Worm (Caenorhabditis elegans): ENCODE results near the gene csp-2.

csp-2 gene

DNA sequence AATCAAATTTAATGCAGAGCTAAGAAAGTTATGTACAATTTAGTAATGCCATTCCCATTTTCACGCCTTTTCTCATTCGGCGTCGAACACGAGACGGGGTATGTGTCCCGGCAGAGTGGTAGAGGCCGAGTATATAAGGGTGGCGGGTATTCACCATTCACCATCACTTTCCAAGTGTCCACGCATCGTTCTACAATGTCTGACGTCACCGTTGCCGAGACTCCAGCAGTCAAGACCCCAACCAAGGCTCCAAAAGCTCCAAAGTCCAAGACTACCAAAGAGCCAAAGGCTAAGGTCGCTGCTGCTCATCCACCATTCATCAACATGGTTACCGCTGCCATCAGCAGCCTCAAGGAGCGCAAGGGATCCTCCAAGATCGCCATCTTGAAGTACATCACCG, 13.5 kb upstream of the csp-2 start, which contains the start of gene hil-2:
Gene hil-2 (plus strand): TSS at position 160 of the 400 bp plus-strand sequence.
- TF ChIP-seq cebp-2 (GFP tag; IDR thresholded peaks at IDR 0.05): no peak
- TF ChIP-seq snpc-4 (GFP tag; optimal IDR thresholded peaks at IDR 0.05): no peak
- TF ChIP-seq snpc-4 (tag; optimal IDR thresholded peaks at IDR 0.05): peak in 2 of 4 experiments; percentile 59 to 60
- TF ChIP-seq repo-1 (tag; optimal IDR thresholded peaks at IDR 0.05): no peak
- TF ChIP-seq nfyb-1 (GFP tag; IDR thresholded peaks at IDR 0.05): no peak
- no peak for TF ChIP-seq snpc-1.3 (tag; optimal IDR thresholded peaks at IDR 0.05; ENCODE audit: insufficient read depth)
- no peak for TF ChIP-seq lin-35 (GFP tag; optimal IDR thresholded peaks at IDR 0.05)
- peak; percentile 97 for TF ChIP-seq F39B2.1 (GFP tag; IDR thresholded peaks at IDR 0.05)
- no peak for TF ChIP-seq ceh-27 (GFP tag; optimal IDR thresholded peaks at IDR 0.05)
- TF ChIP-seq hrde-1 (tag; optimal IDR thresholded peaks at IDR 0.05; ENCODE audit: borderline replicate concordance): no peak

ce11 chrIV:6298253-6298652, 9.3 kb upstream of the csp-2 start, which contains the start of gene srv-27:
TSS of gene srv-27 (minus strand) at chrIV:6298353.
- no peak for TF ChIP-seq ztf-25 (GFP tag; IDR thresholded peaks at IDR 0.05)
- no peak for TF ChIP-seq nhr-90 (tag; optimal IDR thresholded peaks at IDR 0.05)
- TF ChIP-seq die-1 (tag; optimal IDR thresholded peaks at IDR 0.05): no peak
- no peak for TF ChIP-seq zim-3 (tag; optimal IDR thresholded peaks at IDR 0.05)
- TF ChIP-seq egrh-3 (GFP tag; IDR thresholded peaks at IDR 0.05): no peak
- TF ChIP-seq snpc-3.4 (tag; optimal IDR thresholded peaks at IDR 0.05): no peak
- TF ChIP-seq rec-8 (tag; optimal IDR thresholded peaks at IDR 0.05): no peak
- no peak for TF ChIP-seq hlh-26 (GFP tag; conservative IDR thresholded peaks at IDR 0.05)

- no peak for TF ChIP-seq let-526 (GFP tag; IDR thresholded peaks at IDR 0.05)
- no peak for TF ChIP-seq nfya-1 (tag; optimal IDR thresholded peaks at IDR 0.05; ENCODE audit: borderline replicate concordance, insufficient read depth)
- no peak for TF ChIP-seq sptf-2 (GFP tag; optimal IDR thresholded peaks at IDR 0.05)
- no peak for TF ChIP-seq Y79H2A.3 (GFP tag; conservative IDR thresholded peaks at IDR 0.05)
- TF ChIP-seq F37B4.10 (GFP tag; IDR thresholded peaks at IDR 0.05): no peak
- TF ChIP-seq nfyb-1 (GFP tag; IDR thresholded peaks at IDR 0.05): no peak
- no peak for TF ChIP-seq attf-5 (GFP tag; optimal IDR thresholded peaks at IDR 0.05)
- TF ChIP-seq xnd-1 (tag; optimal IDR thresholded peaks at IDR 0.05): no peak
- TF ChIP-seq akir-1 (GFP tag; optimal IDR thresholded peaks at IDR 0.05): no peak
- no peak for TF ChIP-seq mes-4 (tag; optimal IDR thresholded peaks at IDR 0.05)
These were observed 8.0 kb upstream of the csp-2 start for ce11 chrIV:6299523-6299922.

ce11 chrIV:6301764-6302163, 5.8 kb upstream of the csp-2 start, which contains the start of gene srv-26:
TSS of gene srv-26 (minus strand) at chrIV:6301864.
- no peak for TF ChIP-seq lsl-1 (GFP tag; optimal IDR thresholded peaks at IDR 0.05)
- no peak for TF ChIP-seq let-526 (GFP tag; IDR thresholded peaks at IDR 0.05)
- TF ChIP-seq ceh-79 (tag; optimal IDR thresholded peaks at IDR 0.05): no peak
- no peak for TF ChIP-seq F33H1.4 (GFP tag; IDR thresholded peaks at IDR 0.05)
- no peak for TF ChIP-seq dpff-1 (tag; optimal IDR thresholded peaks at IDR 0.05)
- TF ChIP-seq Y67H2A.10 (GFP tag; conservative IDR thresholded peaks at IDR 0.05): no peak
- no peak for TF ChIP-seq tbp1 (GFP tag; optimal IDR thresholded peaks at IDR 0.05)
- no peak for TF ChIP-seq snpc-3.4 (tag; optimal IDR thresholded peaks at IDR 0.05)
- no peak for TF ChIP-seq him-1 (tag; optimal IDR thresholded peaks at IDR 0.05)
- TF ChIP-seq Y79H2A.3 (GFP tag; conservative IDR thresholded peaks at IDR 0.05): no peak
- TF ChIP-seq zfh-2 (GFP tag; conservative IDR thresholded peaks at IDR 0.05): no peak
- no peak for TF ChIP-seq ztf-3 (GFP tag; optimal IDR thresholded peaks at IDR 0.05)
- TF ChIP-seq snpc-1.1 (tag; optimal IDR thresholded peaks at IDR 0.05; ENCODE audit: insufficient read depth): no peak
